Fruit fly (Drosophila melanogaster) whole organism, pupa: Measurements from ENCODE around the gene msi.

ENCODE experiments used
- CG13204 ChIP-seq: fragments of 200-800 bp; sonication (Bioruptor generic); optimal IDR thresholded peaks from 2 replicates; lab custom pipeline; 2018; ENCODE audit warnings: missing biosample characterization, mild to moderate bottlenecking, missing genetic modification characterization, moderate library complexity
- CG15710 ChIP-seq: fragments of 200-800 bp; sonication (Bioruptor generic); optimal IDR thresholded peaks from 2 replicates; lab custom pipeline; 2018; ENCODE audit warnings: missing biosample characterization, mild to moderate bottlenecking, missing genetic modification characterization, moderate library complexity
- CG8159 ChIP-seq: fragments of 200-800 bp; sonication (Bioruptor generic); optimal IDR thresholded peaks from 3 replicates; lab custom pipeline; 2018; ENCODE audit warnings: missing biosample characterization, mild to moderate bottlenecking, missing genetic modification characterization, moderate library complexity
- CG8301 ChIP-seq: fragments of 200-800 bp; sonication (Bioruptor generic); optimal IDR thresholded peaks from 2 replicates; lab custom pipeline; 2018; ENCODE audit warnings: missing biosample characterization, mild to moderate bottlenecking, missing genetic modification characterization
- CG9948 ChIP-seq: fragments of 200-800 bp; sonication (Bioruptor generic); optimal IDR thresholded peaks from 2 replicates; lab custom pipeline; 2018; ENCODE audit warnings: missing biosample characterization, mild to moderate bottlenecking, missing genetic modification characterization, moderate library complexity
- Snoo ChIP-seq: fragments of 200-800 bp; sonication (Bioruptor generic); optimal IDR thresholded peaks from 3 replicates; lab custom pipeline; 2017; ENCODE audit warnings: missing biosample characterization, mild to moderate bottlenecking, missing genetic modification characterization, inconsistent platforms
- fd96Ca ChIP-seq: fragments of 200-800 bp; sonication (Bioruptor generic); IDR thresholded peaks from 3 replicates; pipeline ENCODE4 v1.3.6; 2022; ENCODE audit warnings: missing biosample characterization, missing genetic modification characterization
- rn ChIP-seq: fragments of 200-800 bp; sonication (Bioruptor generic); IDR thresholded peaks from 2 replicates; pipeline ENCODE4 v1.3.6; 2022; ENCODE audit warnings: missing biosample characterization, missing genetic modification characterization

DNA sequence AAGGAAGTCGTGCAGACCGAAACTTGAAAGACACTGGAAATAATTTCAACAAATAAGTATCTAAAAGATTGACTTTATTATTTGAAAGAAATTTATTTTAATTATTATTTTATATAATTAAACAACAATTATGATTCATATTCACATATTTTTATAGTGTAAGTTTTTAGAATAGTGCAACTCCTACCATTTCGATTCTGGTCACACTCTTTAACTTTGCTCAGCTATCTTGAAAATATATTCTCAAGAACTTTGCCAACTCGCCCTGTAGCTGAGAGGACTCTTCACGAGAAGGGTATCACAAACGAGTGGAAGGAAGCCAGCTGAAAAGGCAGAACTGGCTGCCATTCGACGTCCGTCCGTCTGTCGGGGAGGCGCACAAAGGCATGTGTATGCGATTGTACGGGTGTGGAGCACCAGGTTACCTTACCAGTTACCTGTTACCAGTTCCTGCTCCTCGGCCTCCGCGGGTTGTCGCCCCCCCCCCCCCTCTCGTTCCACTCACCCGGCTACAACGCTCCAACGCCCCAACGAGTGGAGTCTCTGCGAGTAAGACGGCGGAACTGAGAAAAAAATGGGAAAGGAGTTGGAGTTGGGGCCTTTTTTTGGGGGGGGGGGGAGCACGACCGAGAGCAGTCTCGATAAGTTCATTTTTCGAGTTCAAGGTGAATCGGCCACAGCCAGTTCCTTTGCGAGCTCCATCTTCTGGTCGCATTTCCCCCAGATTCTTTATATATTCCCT is 39.6 kb downstream of the msi start:
- peak; percentile 67; the same call in 2 of the 3 replicates for TF ChIP-seq fd96Ca (GFP tag; lab: Robert Waterston, UW)
- TF ChIP-seq CG13204 (GFP tag; lab: Kevin White, UChicago): peak; percentile 63
- peak; percentile 92 for TF ChIP-seq CG15710 (tag; lab: Kevin White, UChicago)
- TF ChIP-seq CG8159 (tag; lab: Kevin White, UChicago): peak; percentile 95
- TF ChIP-seq rn (GFP tag; lab: Robert Waterston, UW): no peak
- TF ChIP-seq Snoo (tag; lab: Kevin White, UChicago): peak; percentile 86
- peak; percentile 91 for TF ChIP-seq CG9948 (tag; lab: Kevin White, UChicago)
- TF ChIP-seq CG8301 (tag; lab: Kevin White, UChicago): peak; percentile 86
